Fruit fly (Drosophila melanogaster) whole organism, wandering third instar larva: Measurements from ENCODE around the gene Cpr67B.
A peak's percentile ranks its signal among the peaks of the same experiment; 100 is the strongest.

Source experiments
- Abd-B ChIP-seq: fragments of >200 bp; optimal IDR thresholded peaks from 2 replicates; lab custom pipeline; 2017; ENCODE audit warnings: missing biosample characterization, missing genetic modification characterization
- CG32264 ChIP-seq: fragments of 200-800 bp; sonication (Bioruptor generic); optimal IDR thresholded peaks from 2 replicates; lab custom pipeline; 2016; ENCODE audit warnings: missing biosample characterization, missing genetic modification characterization
- CG9705 ChIP-seq: fragments of 200-800 bp; sonication (Bioruptor generic); optimal IDR thresholded peaks from 2 replicates; lab custom pipeline; 2018; ENCODE audit warnings: missing biosample characterization, mild to moderate bottlenecking, missing genetic modification characterization
- CrebA ChIP-seq: fragments of 200-800 bp; sonication (Bioruptor generic); optimal IDR thresholded peaks from 2 replicates; lab custom pipeline; 2016; ENCODE audit warnings: missing biosample characterization, mild to moderate bottlenecking, missing genetic modification characterization, borderline replicate concordance
- Dfd ChIP-seq: fragments of >200 bp; optimal IDR thresholded peaks from 2 replicates; lab custom pipeline; 2017; ENCODE audit warnings: missing biosample characterization, missing genetic modification characterization
- Dif ChIP-seq: fragments of 200-275, 200-300 bp; sonication (Bioruptor generic); optimal IDR thresholded peaks from 2 replicates; lab custom pipeline; 2018; ENCODE audit warnings: missing biosample characterization, missing genetic modification characterization; ENCODE audit not compliant: partially characterized antibody
- GATAd ChIP-seq: sonication (Bioruptor generic); optimal IDR thresholded peaks from 2 replicates; lab custom pipeline; 2016; ENCODE audit warnings: missing biosample characterization, missing genetic modification characterization
- HLH106 ChIP-seq: fragments of 200-800 bp; optimal IDR thresholded peaks from 3 replicates; lab custom pipeline; 2019; ENCODE audit warnings: missing biosample characterization, mild to moderate bottlenecking, missing genetic modification characterization, moderate library complexity
- Hnf4 ChIP-seq: fragments of 200-800 bp; sonication (Bioruptor generic); optimal IDR thresholded peaks from 2 replicates; lab custom pipeline; 2016; ENCODE audit warnings: missing biosample characterization, mild to moderate bottlenecking, missing genetic modification characterization
- Hr78 ChIP-seq: fragments of >200 bp; optimal IDR thresholded peaks from 2 replicates; lab custom pipeline; 2017; ENCODE audit warnings: missing biosample characterization, missing genetic modification characterization
- Hr83 ChIP-seq: fragments of 200-300 bp; sonication (Bioruptor generic); optimal IDR thresholded peaks from 2 replicates; lab custom pipeline; 2016; ENCODE audit warnings: missing biosample characterization, mild to moderate bottlenecking, missing genetic modification characterization, moderate library complexity; ENCODE audit not compliant: poor library complexity, severe bottlenecking
- Jra ChIP-seq: sonication (Bioruptor generic); optimal IDR thresholded peaks from 2 replicates; lab custom pipeline; 2016; ENCODE audit warnings: missing biosample characterization, missing genetic modification characterization
- Mio ChIP-seq: sonication (Bioruptor generic); optimal IDR thresholded peaks from 2 replicates; lab custom pipeline; 2016; ENCODE audit warnings: missing biosample characterization, missing genetic modification characterization
- Myc ChIP-seq: fragments of >200 bp; optimal IDR thresholded peaks from 2 replicates; lab custom pipeline; 2017
- N ChIP-seq: fragments of >200 bp; optimal IDR thresholded peaks from 2 replicates; lab custom pipeline; 2018; ENCODE audit warnings: missing biosample characterization, missing external identifiers, missing genetic modification characterization
- OdsH ChIP-seq: fragments of 200-800 bp; sonication (Bioruptor generic); optimal IDR thresholded peaks from 2 replicates; lab custom pipeline; 2016; ENCODE audit warnings: missing biosample characterization, mild to moderate bottlenecking, missing genetic modification characterization
- Rel ChIP-seq, 2 experiments: fragments of 200-800 bp; sonication (Bioruptor generic) in 1 of 2; optimal IDR thresholded peaks; 2 replicates in 1 of 2; 3 replicates in 1 of 2; lab custom pipeline; 2016 to 2019; ENCODE audit warnings: mild to moderate bottlenecking in 2 of 2, missing biosample characterization in 2 of 2, missing genetic modification characterization in 2 of 2, moderate library complexity in 1 of 2
- Sp1 ChIP-seq: fragments of 200-800 bp; sonication (Bioruptor generic); optimal IDR thresholded peaks from 3 replicates; lab custom pipeline; 2019; ENCODE audit warnings: missing biosample characterization, mild to moderate bottlenecking, missing genetic modification characterization, moderate library complexity
- Vsx2 ChIP-seq: fragments of 200-300, 225-300 bp; sonication (Bioruptor generic); optimal IDR thresholded peaks from 2 replicates; lab custom pipeline; 2018; ENCODE audit warnings: missing biosample characterization, missing genetic modification characterization; ENCODE audit not compliant: partially characterized antibody
- br ChIP-seq: fragments of 200-800 bp; sonication (Bioruptor generic); optimal IDR thresholded peaks from 2 replicates; lab custom pipeline; 2016; ENCODE audit warnings: missing biosample characterization, missing genetic modification characterization
- brk ChIP-seq: fragments of 200-800 bp; sonication (Bioruptor generic); optimal IDR thresholded peaks from 2 replicates; lab custom pipeline; 2016; ENCODE audit warnings: missing biosample characterization, mild to moderate bottlenecking, missing genetic modification characterization
- dl ChIP-seq, 2 experiments: fragments of 175-275, 200-275 bp in 1 of 2; fragments of 200-275 bp in 1 of 2; sonication (Bioruptor generic); optimal IDR thresholded peaks; lab custom pipeline; 2018; ENCODE audit warnings: mild to moderate bottlenecking in 2 of 2, missing biosample characterization in 2 of 2, missing genetic modification characterization in 2 of 2, moderate library complexity in 2 of 2; ENCODE audit not compliant: partially characterized antibody in 2 of 2, insufficient read depth in 1 of 2
- dmrt93B ChIP-seq: fragments of 200-800 bp; sonication (Bioruptor generic); optimal IDR thresholded peaks from 2 replicates; lab custom pipeline; 2018; ENCODE audit warnings: missing biosample characterization, mild to moderate bottlenecking, missing genetic modification characterization
- dsf ChIP-seq: sonication (Bioruptor generic); optimal IDR thresholded peaks from 2 replicates; lab custom pipeline; 2016; ENCODE audit warnings: missing biosample characterization, missing genetic modification characterization, borderline replicate concordance
- ey ChIP-seq: fragments of 200-800 bp; sonication (Bioruptor generic); optimal IDR thresholded peaks from 2 replicates; lab custom pipeline; 2016; ENCODE audit warnings: missing biosample characterization, missing genetic modification characterization
- foxo ChIP-seq, 2 experiments: fragments of 200-800 bp; sonication (Bioruptor generic); optimal IDR thresholded peaks; 2 replicates in 1 of 2; 3 replicates in 1 of 2; lab custom pipeline; 2016 to 2017; ENCODE audit warnings: missing biosample characterization in 2 of 2, missing genetic modification characterization in 2 of 2
- fru ChIP-seq: fragments of 200-800 bp; sonication (Bioruptor generic); optimal IDR thresholded peaks from 3 replicates; lab custom pipeline; 2016; ENCODE audit warnings: missing biosample characterization, mild to moderate bottlenecking, missing genetic modification characterization
- h ChIP-seq: fragments of 200-800 bp; sonication (Bioruptor generic); optimal IDR thresholded peaks from 3 replicates; lab custom pipeline; 2016; ENCODE audit warnings: missing biosample characterization, mild to moderate bottlenecking, missing genetic modification characterization
- jim ChIP-seq: fragments of 175-275, 200-325 bp; sonication (Bioruptor generic); optimal IDR thresholded peaks from 2 replicates; lab custom pipeline; 2016; ENCODE audit warnings: missing biosample characterization, mild to moderate bottlenecking, missing genetic modification characterization
- lola ChIP-seq: fragments of >200 bp; optimal IDR thresholded peaks from 2 replicates; lab custom pipeline; 2017; ENCODE audit warnings: missing biosample characterization, missing genetic modification characterization
- pan ChIP-seq: fragments of >200 bp; optimal IDR thresholded peaks from 2 replicates; lab custom pipeline; 2017
- psq ChIP-seq: fragments of 200-800 bp; sonication (Bioruptor generic); optimal IDR thresholded peaks from 3 replicates; lab custom pipeline; 2017; ENCODE audit warnings: missing biosample characterization, mild to moderate bottlenecking, missing genetic modification characterization, moderate library complexity
- rgr ChIP-seq: fragments of 200-800 bp; sonication (Bioruptor generic); optimal IDR thresholded peaks from 3 replicates; lab custom pipeline; 2016; ENCODE audit warnings: missing biosample characterization, mild to moderate bottlenecking, missing genetic modification characterization
- sage ChIP-seq: fragments of 200-800 bp; sonication (Bioruptor generic); optimal IDR thresholded peaks from 2 replicates; lab custom pipeline; 2016; ENCODE audit warnings: missing biosample characterization, mild to moderate bottlenecking, missing genetic modification characterization
- sv ChIP-seq: fragments of 200-800 bp; sonication (Bioruptor generic); optimal IDR thresholded peaks from 3 replicates; lab custom pipeline; 2016; ENCODE audit warnings: missing biosample characterization, missing genetic modification characterization
- tai ChIP-seq: sonication (Bioruptor generic); optimal IDR thresholded peaks from 2 replicates; lab custom pipeline; 2016; ENCODE audit warnings: missing biosample characterization, missing genetic modification characterization
- usp ChIP-seq: fragments of >200 bp; optimal IDR thresholded peaks from 2 replicates; lab custom pipeline; 2017; ENCODE audit warnings: missing biosample characterization, missing genetic modification characterization
- woc ChIP-seq: sonication (Bioruptor generic); optimal IDR thresholded peaks from 2 replicates; lab custom pipeline; 2016; ENCODE audit warnings: missing biosample characterization, mild to moderate bottlenecking, missing genetic modification characterization

The Cpr67B gene

DNA sequence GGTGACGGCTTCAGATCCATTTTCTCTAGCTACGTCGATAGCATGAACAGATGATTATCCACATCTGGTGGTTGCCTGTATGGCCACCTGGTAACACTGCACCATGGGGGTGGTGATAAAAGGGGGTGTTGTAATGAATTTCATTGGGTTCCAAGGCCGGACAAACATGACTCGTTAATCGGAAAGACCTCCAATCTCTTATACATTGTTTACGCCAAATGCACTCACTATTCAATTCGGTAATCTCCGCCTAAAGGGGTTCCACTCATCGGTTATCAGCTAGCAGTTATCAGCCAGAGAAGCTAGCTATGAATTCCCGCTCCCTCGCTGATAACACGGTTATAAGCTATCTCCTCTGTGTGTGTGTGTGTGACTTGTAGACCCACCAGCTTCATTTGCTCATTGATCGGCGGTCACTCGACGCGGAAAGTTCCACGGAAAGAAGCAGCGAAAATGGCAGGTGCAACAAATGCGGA is 44.3 kb upstream of the Cpr67B start, which contains the start of gene Pdxk:
Pdxk (plus strand) TSS at position 100 of the 476 bp plus-strand sequence.
- peak in 1 of 2 experiments; percentile 35 for TF ChIP-seq dl (GFP tag; optimal IDR thresholded peaks at IDR 0.05; lab: Kevin White, UChicago; ENCODE audit: insufficient read depth in 1 of 2, partially characterized antibody in 2 of 2)
- peak; percentile 42 for TF ChIP-seq rgr (GFP tag; lab: Kevin White, UChicago)
- peak; percentile 51 for TF ChIP-seq Sp1 (GFP tag; lab: Kevin White, UChicago)
- no peak for TF ChIP-seq Rel (GFP tag; optimal IDR thresholded peaks at IDR 0.05; lab: Kevin White, UChicago)
- TF ChIP-seq Rel (tag; optimal IDR thresholded peaks at IDR 0.05; lab: Kevin White, UChicago) = peak; percentile 87
- TF ChIP-seq CrebA (GFP tag; lab: Kevin White, UChicago) = no peak
- TF ChIP-seq jim (GFP tag; lab: Kevin White, UChicago) = no peak
- TF ChIP-seq Dif (GFP tag; lab: Kevin White, UChicago) = peak; percentile 28

DNA sequence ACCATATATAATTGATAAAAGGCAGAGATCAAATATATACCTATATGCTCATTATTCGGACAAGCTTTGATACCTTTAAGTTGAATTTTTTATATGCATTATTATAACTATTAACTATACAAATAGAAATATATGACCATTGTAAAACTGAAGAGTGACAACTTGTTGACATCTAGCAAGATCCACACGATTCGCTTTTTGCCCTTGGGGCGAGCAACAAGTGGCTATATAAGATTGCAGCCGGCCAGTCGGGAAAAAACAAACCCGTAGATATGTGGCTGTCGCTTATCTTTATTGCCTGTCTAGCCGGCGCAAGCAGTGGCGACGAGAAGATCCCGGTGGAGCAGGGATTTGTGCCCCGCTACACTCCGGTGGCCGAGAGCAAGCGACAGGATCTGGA is 42.7 kb upstream of the Cpr67B start, which contains the start of gene CG34456:
CG34456 (plus strand) TSS at position 215 of the 400 bp plus-strand sequence.
- TF ChIP-seq Rel (GFP tag; optimal IDR thresholded peaks at IDR 0.05; lab: Kevin White, UChicago) = no peak
- peak; percentile 83 for TF ChIP-seq Rel (tag; optimal IDR thresholded peaks at IDR 0.05; lab: Kevin White, UChicago)
- peak; percentile 51 for TF ChIP-seq br
- TF ChIP-seq HLH106 (tag; lab: Kevin White, UChicago) = no peak

DNA sequence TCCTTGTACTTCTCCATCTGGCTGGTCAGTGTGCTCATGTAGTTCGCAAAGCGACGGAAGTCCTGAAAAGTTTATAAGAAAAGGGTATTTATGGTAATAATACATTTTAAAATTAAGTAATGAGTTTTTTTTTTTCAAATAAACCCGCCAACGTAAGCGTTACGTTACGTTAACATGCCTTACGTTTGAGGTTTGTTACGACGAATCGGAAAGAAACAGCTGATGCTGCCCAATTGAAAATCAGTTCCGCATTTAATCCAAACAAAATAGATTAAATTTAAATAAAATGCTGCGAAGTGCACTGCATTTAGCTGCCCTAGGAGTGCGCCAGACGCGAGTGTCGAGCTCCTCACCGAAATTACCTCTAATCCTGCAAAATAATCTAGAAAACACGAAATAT is 40.5 kb upstream of the Cpr67B start, which contains the start of gene mRRF1:
mRRF1 (plus strand) TSS at position 220 of the 400 bp plus-strand sequence.
- peak; percentile 27 for TF ChIP-seq sage (GFP tag; lab: Kevin White, UChicago)
- TF ChIP-seq dl (GFP tag; optimal IDR thresholded peaks at IDR 0.05; lab: Kevin White, UChicago; ENCODE audit: insufficient read depth in 1 of 2, partially characterized antibody in 2 of 2) = no peak
- TF ChIP-seq, all 38 proteins: peak for 1

DNA sequence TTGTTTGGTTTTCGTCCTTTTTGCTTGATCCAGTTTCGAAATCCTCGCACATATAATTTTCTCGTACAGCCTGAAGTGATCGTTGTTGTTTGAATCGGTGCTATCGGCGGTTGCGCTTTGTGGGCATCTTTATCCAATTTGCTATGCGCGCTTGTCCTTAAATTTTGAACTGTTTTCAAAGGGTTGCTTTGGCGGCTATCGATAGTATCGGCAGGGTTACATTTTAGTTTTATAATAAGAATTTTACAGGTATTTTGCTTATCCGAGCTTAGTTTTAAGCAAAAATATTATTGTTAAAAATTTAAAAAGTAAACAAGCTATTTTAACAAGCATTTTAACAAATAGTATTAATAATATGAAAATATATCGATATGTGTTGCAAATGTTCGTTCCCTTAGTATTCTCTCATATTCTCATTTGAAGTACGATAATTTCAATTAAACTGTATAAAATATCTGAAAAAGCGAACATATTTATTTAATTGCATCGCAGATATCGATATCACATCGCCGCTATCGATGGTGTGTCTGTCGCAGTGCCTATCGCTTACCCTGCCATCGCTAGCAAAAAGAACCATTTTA is 37.7 kb upstream of the Cpr67B start, which contains the start of the genes Klp67A and CG4452:
Klp67A (minus strand) TSS at position 197 of the 581 bp plus-strand sequence.
CG4452 (plus strand) TSS at position 528 of the 581 bp plus-strand sequence.
- peak; percentile 15 for TF ChIP-seq Hr83 (GFP tag; lab: Kevin White, UChicago)
- TF ChIP-seq Abd-B (GFP tag; lab: Kevin White, UChicago) = no peak
- TF ChIP-seq lola (GFP tag; lab: Kevin White, UChicago) = no peak
- TF ChIP-seq brk (GFP tag; lab: Kevin White, UChicago) = no peak
- TF ChIP-seq Myc (lab: Kevin White, UChicago) = peak; percentile 20
- no peak for TF ChIP-seq Sp1 (GFP tag; lab: Kevin White, UChicago)
- no peak for TF ChIP-seq Mio (GFP tag; lab: Kevin White, UChicago)
- no peak for TF ChIP-seq Hr78 (GFP tag; lab: Kevin White, UChicago)
- TF ChIP-seq h (GFP tag; lab: Kevin White, UChicago) = no peak
- no peak for TF ChIP-seq sage (GFP tag; lab: Kevin White, UChicago)
- TF ChIP-seq woc = no peak
- no peak for TF ChIP-seq Dif (GFP tag; lab: Kevin White, UChicago)
- TF ChIP-seq CG32264 (GFP tag; lab: Kevin White, UChicago) = no peak
- peak; percentile 48 for TF ChIP-seq Hnf4
- peak; percentile 20 for TF ChIP-seq ey (GFP tag; lab: Kevin White, UChicago)
- no peak for TF ChIP-seq CrebA (GFP tag; lab: Kevin White, UChicago)
- no peak for TF ChIP-seq tai (GFP tag; lab: Kevin White, UChicago)
- TF ChIP-seq Dfd (GFP tag; lab: Kevin White, UChicago) = no peak
- peak; percentile 9 for TF ChIP-seq OdsH (GFP tag; lab: Kevin White, UChicago)
- TF ChIP-seq jim (GFP tag; lab: Kevin White, UChicago) = no peak
- TF ChIP-seq sv (GFP tag; lab: Kevin White, UChicago) = no peak
- peak; percentile 24 for TF ChIP-seq CG9705 (GFP tag; lab: Kevin White, UChicago)
- no peak for TF ChIP-seq N (GFP tag; lab: Kevin White, UChicago)
- peak in 1 of 2 experiments; percentile 64 for TF ChIP-seq foxo (GFP tag; optimal IDR thresholded peaks at IDR 0.05; lab: Kevin White, UChicago)
- TF ChIP-seq pan = no peak
- peak; percentile 41 for TF ChIP-seq HLH106 (tag; lab: Kevin White, UChicago)
- no peak for TF ChIP-seq dmrt93B (GFP tag; lab: Kevin White, UChicago)
- TF ChIP-seq usp = no peak
- peak; percentile 68 for TF ChIP-seq Jra
- TF ChIP-seq psq = peak; percentile 99
- TF ChIP-seq rgr (GFP tag; lab: Kevin White, UChicago) = peak; percentile 40
- no peak for TF ChIP-seq Rel (GFP tag; optimal IDR thresholded peaks at IDR 0.05; lab: Kevin White, UChicago)
- TF ChIP-seq Rel (tag; optimal IDR thresholded peaks at IDR 0.05; lab: Kevin White, UChicago) = no peak
- TF ChIP-seq fru = no peak
- TF ChIP-seq dl (GFP tag; optimal IDR thresholded peaks at IDR 0.05; lab: Kevin White, UChicago; ENCODE audit: insufficient read depth in 1 of 2, partially characterized antibody in 2 of 2) = no peak
- no peak for TF ChIP-seq GATAd (GFP tag; lab: Kevin White, UChicago)
- TF ChIP-seq Vsx2 = no peak
- TF ChIP-seq br = no peak
- TF ChIP-seq dsf (GFP tag; lab: Kevin White, UChicago) = peak; percentile 59
